Fruit fly (Drosophila melanogaster) whole organism: ENCODE measurements around the gene Vti1b.

Experiments
- CG8478 ChIP-seq: fragments of >200 bp; optimal IDR thresholded peaks from 2 replicates; lab custom pipeline; 2018; ENCODE audit warnings: inconsistent platforms
- Dll ChIP-seq: fragments of >200 bp; optimal IDR thresholded peaks from 2 replicates; lab custom pipeline; 2017
- EcR ChIP-seq, 2 experiments: fragments of >200 bp; optimal IDR thresholded peaks; 2 replicates each; lab custom pipeline; 2017; ENCODE audit warnings: missing biosample characterization in 2 of 2, missing genetic modification characterization in 2 of 2, missing genetic modification reagents in 2 of 2
- pan ChIP-seq: fragments of >200 bp; optimal IDR thresholded peaks from 2 replicates; lab custom pipeline; 2017
- psq ChIP-seq: fragments of >200 bp; optimal IDR thresholded peaks from 2 replicates; lab custom pipeline; 2017
- usp ChIP-seq: fragments of >200 bp; optimal IDR thresholded peaks from 2 replicates; lab custom pipeline; 2017; ENCODE audit warnings: missing biosample characterization, missing genetic modification characterization, mixed read lengths

The Vti1b gene

dm6 chr3R:18411205-18411749 lies 14.5 kb downstream of the Vti1b start, which contains the start of gene CG10864:
TSS of gene CG10864 (minus strand) at chr3R:18411631.
- TF ChIP-seq pan (lab: Kevin White, UChicago) = no peak
- no peak for TF ChIP-seq Dll (lab: Kevin White, UChicago)
- TF ChIP-seq EcR (GFP tag; optimal IDR thresholded peaks at IDR 0.05; lab: Kevin White, UChicago) = no peak
- no peak for TF ChIP-seq usp (GFP tag; lab: Kevin White, UChicago)
- no peak for TF ChIP-seq CG8478 (lab: Kevin White, UChicago)

dm6 chr3R:18412279-18413214 lies 15.8 kb downstream of the Vti1b start, which contains the start of gene CG31122:
TSS of gene CG31122 (minus strand) at chr3R:18412874.
- peak; percentile 38 for TF ChIP-seq CG8478 (lab: Kevin White, UChicago)
- TF ChIP-seq pan (lab: Kevin White, UChicago) = no peak

- no peak for TF ChIP-seq CG8478 (lab: Kevin White, UChicago)
- no peak for TF ChIP-seq pan (lab: Kevin White, UChicago)
- TF ChIP-seq psq = no peak
- no peak for TF ChIP-seq Dll (lab: Kevin White, UChicago)
- TF ChIP-seq EcR (GFP tag; optimal IDR thresholded peaks at IDR 0.05; lab: Kevin White, UChicago) = no peak
- no peak for TF ChIP-seq usp (GFP tag; lab: Kevin White, UChicago)
Observed at dm6 chr3R:18422446-18422845, 25.7 kb downstream of the Vti1b start.

- no peak for TF ChIP-seq EcR (GFP tag; optimal IDR thresholded peaks at IDR 0.05; lab: Kevin White, UChicago)
- no peak for TF ChIP-seq CG8478 (lab: Kevin White, UChicago)
- no peak for TF ChIP-seq usp (GFP tag; lab: Kevin White, UChicago)
- no peak for TF ChIP-seq psq
- TF ChIP-seq pan (lab: Kevin White, UChicago) = no peak
- TF ChIP-seq Dll (lab: Kevin White, UChicago) = no peak
Observed at dm6 chr3R:18423352-18423751, 26.6 kb downstream of the Vti1b start.

dm6 chr3R:18432905-18433304 lies 36.1 kb downstream of the Vti1b start:
- no peak for TF ChIP-seq Dll (lab: Kevin White, UChicago)
- no peak for TF ChIP-seq psq
- no peak for TF ChIP-seq CG8478 (lab: Kevin White, UChicago)
- TF ChIP-seq pan (lab: Kevin White, UChicago) = no peak
- no peak for TF ChIP-seq EcR (GFP tag; optimal IDR thresholded peaks at IDR 0.05; lab: Kevin White, UChicago)
- TF ChIP-seq usp (GFP tag; lab: Kevin White, UChicago) = no peak

- TF ChIP-seq psq (no peak), EcR (GFP tag; optimal IDR thresholded peaks at IDR 0.05; lab: Kevin White, UChicago) (no peak), usp (GFP tag; lab: Kevin White, UChicago) (no peak), Dll (lab: Kevin White, UChicago) (peak; percentile 51), pan (lab: Kevin White, UChicago) (peak; percentile 70), CG8478 (lab: Kevin White, UChicago) (peak; percentile 12)
Observed at dm6 chr3R:18436550-18437362, 40.0 kb downstream of the Vti1b start.

- no peak for TF ChIP-seq psq
- no peak for TF ChIP-seq pan (lab: Kevin White, UChicago)
- no peak for TF ChIP-seq usp (GFP tag; lab: Kevin White, UChicago)
- no peak for TF ChIP-seq EcR (GFP tag; optimal IDR thresholded peaks at IDR 0.05; lab: Kevin White, UChicago)
- no peak for TF ChIP-seq CG8478 (lab: Kevin White, UChicago)
- TF ChIP-seq Dll (lab: Kevin White, UChicago) = no peak
Observed at dm6 chr3R:18438181-18438826, 41.5 kb downstream of the Vti1b start.

dm6 chr3R:18438827-18439717 lies 42.3 kb downstream of the Vti1b start:
- no peak for TF ChIP-seq usp (GFP tag; lab: Kevin White, UChicago)
- TF ChIP-seq EcR (GFP tag; optimal IDR thresholded peaks at IDR 0.05; lab: Kevin White, UChicago) = no peak
- TF ChIP-seq psq = no peak
- no peak for TF ChIP-seq Dll (lab: Kevin White, UChicago)
- TF ChIP-seq pan (lab: Kevin White, UChicago) = no peak
- no peak for TF ChIP-seq CG8478 (lab: Kevin White, UChicago)

dm6 chr3R:18443232-18443631 lies 46.4 kb downstream of the Vti1b start:
- no peak for TF ChIP-seq CG8478 (lab: Kevin White, UChicago)
- no peak for TF ChIP-seq Dll (lab: Kevin White, UChicago)
- no peak for TF ChIP-seq pan (lab: Kevin White, UChicago)
- TF ChIP-seq usp (GFP tag; lab: Kevin White, UChicago) = no peak
- no peak for TF ChIP-seq EcR (GFP tag; optimal IDR thresholded peaks at IDR 0.05; lab: Kevin White, UChicago)
